Fruit fly (Drosophila melanogaster) whole organism: Measurements from ENCODE around the gene tomb.

Source experiments
- EcR ChIP-seq, 2 experiments: fragments of >200 bp; optimal IDR thresholded peaks; 2 replicates each; lab custom pipeline; 2017; ENCODE audit warnings: missing biosample characterization in 2 of 2, missing genetic modification characterization in 2 of 2, missing genetic modification reagents in 2 of 2
- pan ChIP-seq: fragments of >200 bp; optimal IDR thresholded peaks from 2 replicates; lab custom pipeline; 2017
- psq ChIP-seq: fragments of >200 bp; optimal IDR thresholded peaks from 2 replicates; lab custom pipeline; 2017
- usp ChIP-seq: fragments of >200 bp; optimal IDR thresholded peaks from 2 replicates; lab custom pipeline; 2017; ENCODE audit warnings: missing biosample characterization, missing genetic modification characterization, mixed read lengths

dm6 chr2L:5526738-5527137 lies 9.8 kb downstream of the tomb start, which contains the start of gene Cox11:
- no peak for TF ChIP-seq psq (lab: Kevin White, UChicago)
- TF ChIP-seq usp (GFP tag; lab: Kevin White, UChicago) = no peak
- no peak for TF ChIP-seq EcR (GFP tag; optimal IDR thresholded peaks at IDR 0.05; lab: Kevin White, UChicago)
- TF ChIP-seq pan = no peak
